Fruit fly (Drosophila melanogaster) whole organism: ENCODE results near the gene TfIIA-L.

ENCODE experiments used
- CG8478 ChIP-seq: fragments of >200 bp; optimal IDR thresholded peaks from 2 replicates; lab custom pipeline; 2018; ENCODE audit warnings: inconsistent platforms
- Dll ChIP-seq: fragments of >200 bp; optimal IDR thresholded peaks from 2 replicates; lab custom pipeline; 2017
- EcR ChIP-seq, 2 experiments: fragments of >200 bp; optimal IDR thresholded peaks; 2 replicates each; lab custom pipeline; 2017; ENCODE audit warnings: missing biosample characterization in 2 of 2, missing genetic modification characterization in 2 of 2, missing genetic modification reagents in 2 of 2
- pan ChIP-seq: fragments of >200 bp; optimal IDR thresholded peaks from 2 replicates; lab custom pipeline; 2017
- psq ChIP-seq: fragments of >200 bp; optimal IDR thresholded peaks from 2 replicates; lab custom pipeline; 2017
- usp ChIP-seq: fragments of >200 bp; optimal IDR thresholded peaks from 2 replicates; lab custom pipeline; 2017; ENCODE audit warnings: missing biosample characterization, missing genetic modification characterization, mixed read lengths

dm6 chr3R:27265330-27265729, 14.4 kb downstream of the TfIIA-L start, which contains the start of the genes CG14262 and CG14260:
- TF ChIP-seq CG8478 (no peak), pan (lab: Kevin White, UChicago) (no peak), usp (no peak), EcR (GFP tag; optimal IDR thresholded peaks at IDR 0.05; lab: Kevin White, UChicago) (no peak), Dll (lab: Kevin White, UChicago) (no peak), psq (no peak)
